Worm (Caenorhabditis elegans): ENCODE data around the gene C44C10.10.

DNA sequence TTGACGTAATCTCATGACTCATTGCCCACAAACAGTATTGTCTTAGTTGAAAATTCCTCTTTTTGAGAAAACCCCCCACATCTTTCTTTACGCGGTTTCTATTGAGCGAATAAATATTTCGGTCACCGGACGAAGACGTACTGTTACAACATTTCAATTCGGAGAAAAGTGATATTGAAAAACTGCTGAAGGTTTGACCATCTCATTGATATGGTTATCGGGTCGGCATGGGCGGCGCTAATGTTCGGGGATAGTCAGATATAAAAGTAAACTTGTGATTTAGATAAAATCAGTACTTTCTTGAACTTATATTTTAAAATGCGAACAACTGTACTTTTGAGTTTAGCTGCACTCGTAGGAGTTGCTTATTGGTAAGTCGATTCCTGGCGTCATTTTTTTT lies 42.9 kb upstream of the C44C10.10 start, which contains the start of gene T04F8.8:
- TF ChIP-seq ces-1 (GFP tag; optimal IDR thresholded peaks at IDR 0.05) (no peak), dve-1 (tag; optimal IDR thresholded peaks at IDR 0.05; ENCODE audit: insufficient read depth) (no peak), ama-1 (optimal IDR thresholded peaks at IDR 0.05) (no peak)
